Fruit fly (Drosophila melanogaster) whole organism, wandering third instar larva: ENCODE results near the gene Msp300.

ENCODE experiments used
- Abd-B ChIP-seq: fragments of >200 bp; optimal IDR thresholded peaks from 2 replicates; lab custom pipeline; 2017; ENCODE audit warnings: missing biosample characterization, missing genetic modification characterization
- CG32264 ChIP-seq: fragments of 200-800 bp; sonication (Bioruptor generic); optimal IDR thresholded peaks from 2 replicates; lab custom pipeline; 2016; ENCODE audit warnings: missing biosample characterization, missing genetic modification characterization
- CG9705 ChIP-seq: fragments of 200-800 bp; sonication (Bioruptor generic); optimal IDR thresholded peaks from 2 replicates; lab custom pipeline; 2018; ENCODE audit warnings: missing biosample characterization, mild to moderate bottlenecking, missing genetic modification characterization
- CrebA ChIP-seq: fragments of 200-800 bp; sonication (Bioruptor generic); optimal IDR thresholded peaks from 2 replicates; lab custom pipeline; 2016; ENCODE audit warnings: missing biosample characterization, mild to moderate bottlenecking, missing genetic modification characterization, borderline replicate concordance
- Dfd ChIP-seq: fragments of >200 bp; optimal IDR thresholded peaks from 2 replicates; lab custom pipeline; 2017; ENCODE audit warnings: missing biosample characterization, missing genetic modification characterization
- Dif ChIP-seq: fragments of 200-275, 200-300 bp; sonication (Bioruptor generic); optimal IDR thresholded peaks from 2 replicates; lab custom pipeline; 2018; ENCODE audit warnings: missing biosample characterization, missing genetic modification characterization; ENCODE audit not compliant: partially characterized antibody
- GATAd ChIP-seq: sonication (Bioruptor generic); optimal IDR thresholded peaks from 2 replicates; lab custom pipeline; 2016; ENCODE audit warnings: missing biosample characterization, missing genetic modification characterization
- HLH106 ChIP-seq: fragments of 200-800 bp; optimal IDR thresholded peaks from 3 replicates; lab custom pipeline; 2019; ENCODE audit warnings: missing biosample characterization, mild to moderate bottlenecking, missing genetic modification characterization, moderate library complexity
- Hnf4 ChIP-seq: fragments of 200-800 bp; sonication (Bioruptor generic); optimal IDR thresholded peaks from 2 replicates; lab custom pipeline; 2016; ENCODE audit warnings: missing biosample characterization, mild to moderate bottlenecking, missing genetic modification characterization
- Hr78 ChIP-seq: fragments of >200 bp; optimal IDR thresholded peaks from 2 replicates; lab custom pipeline; 2017; ENCODE audit warnings: missing biosample characterization, missing genetic modification characterization
- Hr83 ChIP-seq: fragments of 200-300 bp; sonication (Bioruptor generic); optimal IDR thresholded peaks from 2 replicates; lab custom pipeline; 2016; ENCODE audit warnings: missing biosample characterization, mild to moderate bottlenecking, missing genetic modification characterization, moderate library complexity; ENCODE audit not compliant: poor library complexity, severe bottlenecking
- Jra ChIP-seq: sonication (Bioruptor generic); optimal IDR thresholded peaks from 2 replicates; lab custom pipeline; 2016; ENCODE audit warnings: missing biosample characterization, missing genetic modification characterization
- Mio ChIP-seq: sonication (Bioruptor generic); optimal IDR thresholded peaks from 2 replicates; lab custom pipeline; 2016; ENCODE audit warnings: missing biosample characterization, missing genetic modification characterization
- Myc ChIP-seq: fragments of >200 bp; optimal IDR thresholded peaks from 2 replicates; lab custom pipeline; 2017
- N ChIP-seq: fragments of >200 bp; optimal IDR thresholded peaks from 2 replicates; lab custom pipeline; 2018; ENCODE audit warnings: missing biosample characterization, missing external identifiers, missing genetic modification characterization
- OdsH ChIP-seq: fragments of 200-800 bp; sonication (Bioruptor generic); optimal IDR thresholded peaks from 2 replicates; lab custom pipeline; 2016; ENCODE audit warnings: missing biosample characterization, mild to moderate bottlenecking, missing genetic modification characterization
- Rel ChIP-seq, 2 experiments: fragments of 200-800 bp; sonication (Bioruptor generic) in 1 of 2; optimal IDR thresholded peaks; 2 replicates in 1 of 2; 3 replicates in 1 of 2; lab custom pipeline; 2016 to 2019; ENCODE audit warnings: mild to moderate bottlenecking in 2 of 2, missing biosample characterization in 2 of 2, missing genetic modification characterization in 2 of 2, moderate library complexity in 1 of 2
- Sp1 ChIP-seq: fragments of 200-800 bp; sonication (Bioruptor generic); optimal IDR thresholded peaks from 3 replicates; lab custom pipeline; 2019; ENCODE audit warnings: missing biosample characterization, mild to moderate bottlenecking, missing genetic modification characterization, moderate library complexity
- Vsx2 ChIP-seq: fragments of 200-300, 225-300 bp; sonication (Bioruptor generic); optimal IDR thresholded peaks from 2 replicates; lab custom pipeline; 2018; ENCODE audit warnings: missing biosample characterization, missing genetic modification characterization; ENCODE audit not compliant: partially characterized antibody
- br ChIP-seq: fragments of 200-800 bp; sonication (Bioruptor generic); optimal IDR thresholded peaks from 2 replicates; lab custom pipeline; 2016; ENCODE audit warnings: missing biosample characterization, missing genetic modification characterization
- brk ChIP-seq: fragments of 200-800 bp; sonication (Bioruptor generic); optimal IDR thresholded peaks from 2 replicates; lab custom pipeline; 2016; ENCODE audit warnings: missing biosample characterization, mild to moderate bottlenecking, missing genetic modification characterization
- dl ChIP-seq, 2 experiments: fragments of 175-275, 200-275 bp in 1 of 2; fragments of 200-275 bp in 1 of 2; sonication (Bioruptor generic); optimal IDR thresholded peaks; lab custom pipeline; 2018; ENCODE audit warnings: mild to moderate bottlenecking in 2 of 2, missing biosample characterization in 2 of 2, missing genetic modification characterization in 2 of 2, moderate library complexity in 2 of 2; ENCODE audit not compliant: partially characterized antibody in 2 of 2, insufficient read depth in 1 of 2
- dmrt93B ChIP-seq: fragments of 200-800 bp; sonication (Bioruptor generic); optimal IDR thresholded peaks from 2 replicates; lab custom pipeline; 2018; ENCODE audit warnings: missing biosample characterization, mild to moderate bottlenecking, missing genetic modification characterization
- dsf ChIP-seq: sonication (Bioruptor generic); optimal IDR thresholded peaks from 2 replicates; lab custom pipeline; 2016; ENCODE audit warnings: missing biosample characterization, missing genetic modification characterization, borderline replicate concordance
- ey ChIP-seq: fragments of 200-800 bp; sonication (Bioruptor generic); optimal IDR thresholded peaks from 2 replicates; lab custom pipeline; 2016; ENCODE audit warnings: missing biosample characterization, missing genetic modification characterization
- foxo ChIP-seq, 2 experiments: fragments of 200-800 bp; sonication (Bioruptor generic); optimal IDR thresholded peaks; 2 replicates in 1 of 2; 3 replicates in 1 of 2; lab custom pipeline; 2016 to 2017; ENCODE audit warnings: missing biosample characterization in 2 of 2, missing genetic modification characterization in 2 of 2
- fru ChIP-seq: fragments of 200-800 bp; sonication (Bioruptor generic); optimal IDR thresholded peaks from 3 replicates; lab custom pipeline; 2016; ENCODE audit warnings: missing biosample characterization, mild to moderate bottlenecking, missing genetic modification characterization
- h ChIP-seq: fragments of 200-800 bp; sonication (Bioruptor generic); optimal IDR thresholded peaks from 3 replicates; lab custom pipeline; 2016; ENCODE audit warnings: missing biosample characterization, mild to moderate bottlenecking, missing genetic modification characterization
- jim ChIP-seq: fragments of 175-275, 200-325 bp; sonication (Bioruptor generic); optimal IDR thresholded peaks from 2 replicates; lab custom pipeline; 2016; ENCODE audit warnings: missing biosample characterization, mild to moderate bottlenecking, missing genetic modification characterization
- lola ChIP-seq: fragments of >200 bp; optimal IDR thresholded peaks from 2 replicates; lab custom pipeline; 2017; ENCODE audit warnings: missing biosample characterization, missing genetic modification characterization
- pan ChIP-seq: fragments of >200 bp; optimal IDR thresholded peaks from 2 replicates; lab custom pipeline; 2017
- psq ChIP-seq: fragments of 200-800 bp; sonication (Bioruptor generic); optimal IDR thresholded peaks from 3 replicates; lab custom pipeline; 2017; ENCODE audit warnings: missing biosample characterization, mild to moderate bottlenecking, missing genetic modification characterization, moderate library complexity
- rgr ChIP-seq: fragments of 200-800 bp; sonication (Bioruptor generic); optimal IDR thresholded peaks from 3 replicates; lab custom pipeline; 2016; ENCODE audit warnings: missing biosample characterization, mild to moderate bottlenecking, missing genetic modification characterization
- sage ChIP-seq: fragments of 200-800 bp; sonication (Bioruptor generic); optimal IDR thresholded peaks from 2 replicates; lab custom pipeline; 2016; ENCODE audit warnings: missing biosample characterization, mild to moderate bottlenecking, missing genetic modification characterization
- sv ChIP-seq: fragments of 200-800 bp; sonication (Bioruptor generic); optimal IDR thresholded peaks from 3 replicates; lab custom pipeline; 2016; ENCODE audit warnings: missing biosample characterization, missing genetic modification characterization
- tai ChIP-seq: sonication (Bioruptor generic); optimal IDR thresholded peaks from 2 replicates; lab custom pipeline; 2016; ENCODE audit warnings: missing biosample characterization, missing genetic modification characterization
- usp ChIP-seq: fragments of >200 bp; optimal IDR thresholded peaks from 2 replicates; lab custom pipeline; 2017; ENCODE audit warnings: missing biosample characterization, missing genetic modification characterization
- woc ChIP-seq: sonication (Bioruptor generic); optimal IDR thresholded peaks from 2 replicates; lab custom pipeline; 2016; ENCODE audit warnings: missing biosample characterization, mild to moderate bottlenecking, missing genetic modification characterization

The Msp300 gene

dm6 chr2L:5059645-5060254, 40.9 kb upstream of the Msp300 start, which contains the start of gene Rpn11 (continued):
- TF ChIP-seq fru (GFP tag; lab: Kevin White, UChicago) (peak; percentile 66), tai (GFP tag; lab: Kevin White, UChicago) (no peak)

dm6 chr2L:5060515-5060914, 40.2 kb upstream of the Msp300 start, which contains the start of gene qtc:
Gene qtc (plus strand): TSS chr2L:5060815.
- TF ChIP-seq fru (GFP tag; lab: Kevin White, UChicago) (no peak), tai (GFP tag; lab: Kevin White, UChicago) (no peak), ey (GFP tag; lab: Kevin White, UChicago) (no peak), dl (GFP tag; optimal IDR thresholded peaks at IDR 0.05; lab: Kevin White, UChicago; ENCODE audit: insufficient read depth in 1 of 2, partially characterized antibody in 2 of 2) (no peak), GATAd (GFP tag; lab: Kevin White, UChicago) (no peak), sage (GFP tag; lab: Kevin White, UChicago) (no peak), Hr78 (no peak), Mio (GFP tag; lab: Kevin White, UChicago) (no peak), CrebA (GFP tag; lab: Kevin White, UChicago) (no peak), pan (no peak), psq (GFP tag; lab: Kevin White, UChicago) (no peak), Dif (GFP tag; lab: Kevin White, UChicago) (no peak), rgr (GFP tag; lab: Kevin White, UChicago) (no peak), Jra (GFP tag; lab: Kevin White, UChicago) (no peak), Myc (no peak)

- TF ChIP-seq Hr78, result no peak
- no peak for TF ChIP-seq Vsx2
- TF ChIP-seq dl (GFP tag; optimal IDR thresholded peaks at IDR 0.05; lab: Kevin White, UChicago; ENCODE audit: insufficient read depth in 1 of 2, partially characterized antibody in 2 of 2), result no peak
- TF ChIP-seq dmrt93B, result peak; percentile 46
- peak; percentile 83 for TF ChIP-seq br (GFP tag; lab: Kevin White, UChicago)
- TF ChIP-seq CG9705 (GFP tag; lab: Kevin White, UChicago), result no peak
- TF ChIP-seq CrebA (GFP tag; lab: Kevin White, UChicago), result no peak
- no peak for TF ChIP-seq N (GFP tag; lab: Kevin White, UChicago)
- peak; percentile 85 for TF ChIP-seq rgr (GFP tag; lab: Kevin White, UChicago)
- peak; percentile 68 for TF ChIP-seq Hr83
- peak; percentile 92 for TF ChIP-seq fru (GFP tag; lab: Kevin White, UChicago)
- no peak for TF ChIP-seq Dif (GFP tag; lab: Kevin White, UChicago)
- TF ChIP-seq Dfd, result no peak
- peak; percentile 75 for TF ChIP-seq Jra (GFP tag; lab: Kevin White, UChicago)
- peak; percentile 42 for TF ChIP-seq HLH106 (tag; lab: Kevin White, UChicago)
- TF ChIP-seq GATAd (GFP tag; lab: Kevin White, UChicago), result no peak
- TF ChIP-seq brk, result peak; percentile 82
- peak; percentile 48 for TF ChIP-seq CG32264 (GFP tag; lab: Kevin White, UChicago)
- TF ChIP-seq OdsH (GFP tag; lab: Kevin White, UChicago), result peak; percentile 88
- TF ChIP-seq Myc, result no peak
- no peak for TF ChIP-seq pan
- peak; percentile 0 for TF ChIP-seq Mio (GFP tag; lab: Kevin White, UChicago)
- peak; percentile 13 for TF ChIP-seq dsf
- TF ChIP-seq ey (GFP tag; lab: Kevin White, UChicago), result peak; percentile 79
- no peak for TF ChIP-seq Abd-B
- TF ChIP-seq sage (GFP tag; lab: Kevin White, UChicago), result peak; percentile 80
- no peak for TF ChIP-seq lola (GFP tag; lab: Kevin White, UChicago)
- peak; percentile 64 for TF ChIP-seq sv (GFP tag; lab: Kevin White, UChicago)
- TF ChIP-seq Rel (GFP tag; optimal IDR thresholded peaks at IDR 0.05; lab: Kevin White, UChicago), result no peak
- peak; percentile 13 for TF ChIP-seq Rel (tag; optimal IDR thresholded peaks at IDR 0.05; lab: Kevin White, UChicago)
- TF ChIP-seq Sp1 (GFP tag; lab: Kevin White, UChicago), result peak; percentile 82
- TF ChIP-seq Hnf4 (GFP tag; lab: Kevin White, UChicago), result peak; percentile 81
- peak; percentile 52 for TF ChIP-seq woc (GFP tag; lab: Kevin White, UChicago)
- TF ChIP-seq tai (GFP tag; lab: Kevin White, UChicago), result no peak
- TF ChIP-seq usp, result no peak
- no peak for TF ChIP-seq jim (GFP tag; lab: Kevin White, UChicago)
- peak; percentile 71 for TF ChIP-seq psq (GFP tag; lab: Kevin White, UChicago)
- peak; percentile 85 for TF ChIP-seq h (GFP tag; lab: Kevin White, UChicago)
- TF ChIP-seq foxo (GFP tag; optimal IDR thresholded peaks at IDR 0.05; lab: Kevin White, UChicago), result peak in 1 of 2 experiments; percentile 93
Measured at dm6 chr2L:5060952-5061478, 39.7 kb upstream of the Msp300 start.
